Worm (Caenorhabditis elegans): ENCODE results near the gene ugt-43.

ugt-43 gene

ce11 chrIV:10463987-10464638 lies at the start of gene ugt-43:
ugt-43 (plus strand) TSS chrIV:10464588.
- no peak for TF ChIP-seq F33H1.4 (GFP tag; IDR thresholded peaks at IDR 0.05)
- peak; percentile 2 for TF ChIP-seq nhr-80 (tag; optimal IDR thresholded peaks at IDR 0.05)

DNA sequence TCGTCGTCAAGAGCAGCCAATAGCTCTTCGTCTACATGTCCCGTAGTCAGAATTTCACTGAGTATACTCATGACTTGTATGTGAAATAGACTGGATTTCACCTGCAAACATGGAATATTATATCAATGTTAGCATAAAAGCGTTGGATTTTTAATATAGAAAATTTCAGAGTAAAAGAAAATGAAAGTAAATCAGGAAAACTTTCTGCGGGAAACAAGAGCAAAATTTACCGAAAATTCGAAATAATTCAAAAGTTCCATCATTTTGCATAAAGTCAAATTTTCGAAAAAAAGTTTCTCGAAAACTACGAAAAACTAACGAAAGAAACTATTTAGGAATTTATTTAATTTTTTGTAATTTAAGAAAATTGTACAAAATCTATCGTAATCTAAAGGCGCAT lies 46.6 kb upstream of the ugt-43 start, which contains the start of gene F13B12.6:
TSS of gene F13B12.6 (minus strand) at position 101 of the 400 bp plus-strand sequence.
- TF ChIP-seq ama-1 (optimal IDR thresholded peaks at IDR 0.05), result no peak
- no peak for TF ChIP-seq ama-1 (GFP tag; optimal IDR thresholded peaks at IDR 0.05)
- no peak for TF ChIP-seq ceh-91 (GFP tag; IDR thresholded peaks at IDR 0.05)
- no peak for TF ChIP-seq let-526 (GFP tag; IDR thresholded peaks at IDR 0.05)

DNA sequence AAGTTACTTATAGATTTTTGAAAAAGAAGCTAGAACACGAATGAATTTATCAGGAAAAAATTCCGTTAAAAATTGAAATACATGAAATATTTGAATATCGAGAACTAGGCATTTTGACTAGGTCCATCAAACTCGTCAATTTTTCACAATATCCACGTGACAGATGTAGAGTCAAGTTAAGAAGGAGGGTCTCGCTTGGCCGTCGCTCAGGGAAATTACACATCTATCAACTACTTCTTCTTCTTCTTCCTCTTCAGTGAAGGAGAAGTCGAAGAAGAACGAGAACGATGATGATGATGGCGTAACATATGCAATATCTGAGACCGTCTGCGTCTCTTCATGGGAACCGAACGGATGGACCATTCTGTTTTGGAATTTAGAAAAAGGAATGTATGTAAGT lies 44.5 kb upstream of the ugt-43 start:
- TF ChIP-seq hmg-1.2 (GFP tag; IDR thresholded peaks at IDR 0.05) (peak; percentile 33; the same call in 1 of the 2 replicates), F22D6.2 (tag; optimal IDR thresholded peaks at IDR 0.05) (no peak), lag-1 (GFP tag; IDR thresholded peaks at IDR 0.05) (no peak), akir-1 (GFP tag; optimal IDR thresholded peaks at IDR 0.05) (no peak), attf-5 (GFP tag; optimal IDR thresholded peaks at IDR 0.05) (no peak)

ce11 chrIV:10420440-10420839 lies 43.9 kb upstream of the ugt-43 start:
- TF ChIP-seq nhr-80 (tag; optimal IDR thresholded peaks at IDR 0.05) (peak; percentile 86), hmg-1.2 (GFP tag; IDR thresholded peaks at IDR 0.05) (no peak)

- TF ChIP-seq ceh-100 (GFP tag; IDR thresholded peaks at IDR 0.05) (no peak), attf-3 (GFP tag; conservative IDR thresholded peaks at IDR 0.05) (peak; percentile 50; the same call in 1 of the 2 replicates), hmg-1.2 (GFP tag; IDR thresholded peaks at IDR 0.05) (peak; percentile 53; the same call in 1 of the 2 replicates)
Observed at ce11 chrIV:10421256-10421655, 43.1 kb upstream of the ugt-43 start.

DNA sequence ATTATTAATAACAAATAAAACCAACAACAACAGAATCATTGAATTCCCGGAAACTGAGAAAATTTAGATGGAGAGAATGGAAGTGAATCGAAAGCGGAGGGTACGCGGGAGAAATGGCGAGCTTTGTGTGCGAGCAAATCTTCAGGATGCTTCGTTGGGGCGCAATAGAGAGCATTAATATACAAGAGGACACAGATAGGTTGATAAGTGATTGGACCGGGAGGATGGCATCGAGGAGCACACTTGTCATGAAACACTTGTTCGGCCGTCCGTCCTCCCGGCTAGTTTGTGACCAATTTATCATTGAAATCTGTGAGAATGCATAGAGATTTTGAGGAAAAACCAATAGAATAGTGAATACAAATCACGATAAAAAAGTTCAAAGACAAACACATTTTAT lies 42.2 kb upstream of the ugt-43 start:
- TF ChIP-seq attf-3 (GFP tag; conservative IDR thresholded peaks at IDR 0.05), result 0 out of 2 replicates have a peak, but pooled peaks have one; percentile 32
- TF ChIP-seq C17E4.6 (GFP tag; IDR thresholded peaks at IDR 0.05), result no peak
- no peak for TF ChIP-seq snpc-4 (GFP tag; optimal IDR thresholded peaks at IDR 0.05)
- TF ChIP-seq snpc-4 (tag; optimal IDR thresholded peaks at IDR 0.05), result peak in 1 of 4 experiments; percentile 11

DNA sequence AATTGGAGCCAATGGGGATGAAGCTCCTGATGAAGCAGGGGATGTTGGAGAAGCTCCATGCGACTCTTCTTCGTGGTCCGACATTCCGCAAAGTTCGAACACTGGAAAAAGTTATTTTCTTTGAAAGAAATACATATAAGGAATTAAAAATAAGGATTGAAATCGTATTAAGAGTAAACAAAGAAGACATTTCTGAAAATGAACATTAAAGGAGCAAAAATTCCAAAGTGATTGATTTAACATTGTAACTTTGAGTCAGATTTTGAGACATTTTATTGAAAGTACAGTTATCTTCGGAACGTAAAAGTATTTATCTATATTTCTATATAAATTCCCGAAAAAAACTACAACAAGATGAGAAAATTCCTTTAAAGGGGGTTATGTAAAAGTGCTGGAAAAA lies 39.9 kb upstream of the ugt-43 start, which contains the start of gene F13B12.1:
TSS of gene F13B12.1 (minus strand) at position 101 of the 400 bp plus-strand sequence.
- TF ChIP-seq dox-1 (GFP tag; IDR thresholded peaks at IDR 0.05), result no peak
- TF ChIP-seq attf-6 (GFP tag; IDR thresholded peaks at IDR 0.05), result no peak
- TF ChIP-seq tbx-9 (tag; optimal IDR thresholded peaks at IDR 0.05; ENCODE audit: borderline replicate concordance), result no peak
- TF ChIP-seq ztf-18 (tag; optimal IDR thresholded peaks at IDR 0.05), result no peak
- no peak for TF ChIP-seq sea-2 (GFP tag; IDR thresholded peaks at IDR 0.05)
- TF ChIP-seq ceh-79 (tag; optimal IDR thresholded peaks at IDR 0.05), result no peak
- TF ChIP-seq C17E4.6 (GFP tag; IDR thresholded peaks at IDR 0.05), result no peak
- no peak for TF ChIP-seq F22D6.2 (tag; optimal IDR thresholded peaks at IDR 0.05)
- no peak for TF ChIP-seq zim-3 (tag; optimal IDR thresholded peaks at IDR 0.05)
- TF ChIP-seq unc-130 (GFP tag; optimal IDR thresholded peaks at IDR 0.05), result no peak
- TF ChIP-seq akir-1 (GFP tag; optimal IDR thresholded peaks at IDR 0.05), result no peak
- no peak for TF ChIP-seq lsl-1 (GFP tag; optimal IDR thresholded peaks at IDR 0.05)
- TF ChIP-seq F10E7.11 (tag; optimal IDR thresholded peaks at IDR 0.05), result no peak
- TF ChIP-seq nhr-179 (tag; optimal IDR thresholded peaks at IDR 0.05), result no peak
- no peak for TF ChIP-seq mes-4 (tag; optimal IDR thresholded peaks at IDR 0.05)
- TF ChIP-seq F39B2.1 (GFP tag; IDR thresholded peaks at IDR 0.05), result no peak
- no peak for TF ChIP-seq lsy-27 (tag; optimal IDR thresholded peaks at IDR 0.05; ENCODE audit: borderline replicate concordance, insufficient read depth)
- TF ChIP-seq ccch-3 (GFP tag; optimal IDR thresholded peaks at IDR 0.05), result no peak
- TF ChIP-seq egl-18 (GFP tag; IDR thresholded peaks at IDR 0.05), result no peak
- TF ChIP-seq rpc-1 (optimal IDR thresholded peaks at IDR 0.05), result no peak
- no peak for TF ChIP-seq rpc-1 (tag; optimal IDR thresholded peaks at IDR 0.05)

Measured in whole organism, young adult.